Worm (Caenorhabditis elegans): ENCODE data around the gene F46B3.8.

Gene F46B3.8

DNA sequence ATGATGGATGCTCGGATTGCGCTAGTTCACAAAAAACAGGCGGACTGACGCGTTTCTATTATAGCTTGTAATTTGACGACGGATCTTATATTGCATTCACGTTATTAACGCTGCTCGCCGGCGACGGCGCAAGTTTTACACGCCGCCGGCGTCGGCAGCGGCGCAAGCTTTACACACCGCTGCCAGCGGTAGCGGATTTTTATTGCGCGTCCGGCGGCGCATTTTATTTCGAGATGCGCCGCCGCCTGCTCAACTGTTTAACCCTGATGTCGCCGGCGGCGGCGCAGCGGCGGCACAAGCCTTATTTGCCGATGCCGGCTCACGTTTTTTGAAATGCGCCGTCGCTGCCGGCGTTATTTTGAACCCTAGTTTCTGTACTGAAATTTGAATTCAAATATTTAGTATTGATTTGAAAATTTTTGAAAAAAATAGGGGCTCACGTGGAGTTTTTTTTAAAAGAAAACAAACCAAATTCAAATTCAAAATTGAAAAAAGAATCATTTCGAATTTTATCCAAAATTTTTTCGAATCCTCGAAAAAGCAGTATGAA lies 18.3 kb downstream of the F46B3.8 start, which contains the start of gene ttr-57:
TSS of gene ttr-57 (plus strand) at position 500 of the 550 bp plus-strand sequence.
- no peak for TF ChIP-seq ztf-11 (tag; optimal IDR thresholded peaks at IDR 0.05)
- TF ChIP-seq hlh-17 (GFP tag; optimal IDR thresholded peaks at IDR 0.05; ENCODE audit: borderline replicate concordance): no peak
- TF ChIP-seq fkh-4 (tag; optimal IDR thresholded peaks at IDR 0.05; ENCODE audit: borderline replicate concordance): no peak
- no peak for TF ChIP-seq nhr-90 (tag; optimal IDR thresholded peaks at IDR 0.05; ENCODE audit: poor library complexity)
- TF ChIP-seq nhr-20 (tag; optimal IDR thresholded peaks at IDR 0.05): no peak
- no peak for TF ChIP-seq sox-4 (tag; optimal IDR thresholded peaks at IDR 0.05)
- TF ChIP-seq ceh-90 (tag; optimal IDR thresholded peaks at IDR 0.05): no peak
- TF ChIP-seq elt-3 (tag; optimal IDR thresholded peaks at IDR 0.05): no peak
- no peak for TF ChIP-seq jun-1 (tag; optimal IDR thresholded peaks at IDR 0.05)
- no peak for TF ChIP-seq ets-5 (GFP tag; IDR thresholded peaks at IDR 0.05)
- no peak for TF ChIP-seq unc-30 (tag; optimal IDR thresholded peaks at IDR 0.05)
- TF ChIP-seq xbp-1 (tag; optimal IDR thresholded peaks at IDR 0.05): no peak
- no peak for TF ChIP-seq vab-15 (tag; optimal IDR thresholded peaks at IDR 0.05)

DNA sequence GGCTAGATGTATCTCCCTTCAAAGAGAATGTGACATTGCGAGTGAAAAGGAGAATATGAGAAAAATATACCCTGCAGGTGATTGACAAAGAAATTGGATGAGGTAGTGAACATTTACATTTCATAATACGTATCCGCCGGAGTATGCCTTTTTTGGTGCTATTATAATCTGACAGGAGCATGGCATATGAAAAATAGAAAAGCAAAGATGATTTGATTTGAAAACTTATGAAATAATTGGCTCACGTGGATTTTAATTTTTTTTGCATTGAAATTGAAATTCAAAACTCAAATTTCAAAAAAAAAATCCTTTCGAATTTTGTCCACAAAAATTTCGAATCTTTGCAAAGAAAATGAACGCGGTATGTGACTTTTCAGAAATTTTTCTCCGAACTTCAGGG lies 19.9 kb downstream of the F46B3.8 start, which contains the start of gene ttr-11:
TSS of gene ttr-11 (plus strand) at position 301 of the 400 bp plus-strand sequence.
- TF ChIP-seq fkh-4 (tag; optimal IDR thresholded peaks at IDR 0.05; ENCODE audit: borderline replicate concordance): no peak
- TF ChIP-seq C34B4.2 (tag; optimal IDR thresholded peaks at IDR 0.05): no peak

DNA sequence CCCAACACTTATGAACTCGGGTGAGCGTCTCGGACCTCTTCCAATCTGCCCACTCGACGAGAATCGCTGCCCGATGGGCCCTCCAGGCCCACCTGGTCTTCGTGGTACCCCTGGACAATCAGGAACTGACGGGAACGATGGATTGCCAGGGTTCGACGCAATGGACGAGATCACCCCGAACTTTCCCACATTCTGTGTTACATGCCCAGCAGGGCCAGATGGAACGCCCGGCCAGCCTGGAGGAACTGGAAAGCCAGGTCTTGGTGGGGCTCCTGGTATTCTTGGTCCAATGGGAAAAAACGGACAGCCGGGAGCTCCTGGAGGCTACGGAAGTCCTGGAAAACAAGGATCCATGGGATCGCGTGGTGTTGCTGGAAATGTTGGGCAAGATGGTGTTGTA lies 22.3 kb downstream of the F46B3.8 start:
- no peak for TF ChIP-seq lsy-2 (tag; optimal IDR thresholded peaks at IDR 0.05)
- TF ChIP-seq nhr-85 (tag): no peak
- TF ChIP-seq fkh-10 (GFP tag; optimal IDR thresholded peaks at IDR 0.05): no peak
- TF ChIP-seq aly-2 (tag; optimal IDR thresholded peaks at IDR 0.05): no peak

DNA sequence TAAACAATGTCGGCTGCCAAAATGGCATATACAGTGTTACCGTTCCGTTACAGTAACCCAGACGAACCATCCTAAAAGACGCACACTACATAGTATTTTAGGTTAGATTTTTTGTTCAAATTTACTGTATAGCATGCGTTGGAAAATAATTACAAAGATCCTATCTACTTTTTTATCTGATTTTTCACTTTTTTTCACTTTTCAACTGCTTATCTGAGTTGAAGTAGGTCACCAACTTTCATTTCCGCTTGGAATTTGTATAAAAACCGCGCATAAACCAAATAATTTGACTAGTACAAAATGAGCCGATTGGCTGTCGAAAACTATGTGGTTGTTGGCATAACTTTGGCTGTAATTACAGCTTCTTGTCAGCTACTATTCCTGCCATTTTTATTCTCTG lies 23.2 kb downstream of the F46B3.8 start, which contains the start of gene col-163:
TSS of gene col-163 (plus strand) at position 301 of the 400 bp plus-strand sequence.
- TF ChIP-seq efl-1 (optimal IDR thresholded peaks at IDR 0.05) (no peak), efl-1 (GFP tag; optimal IDR thresholded peaks at IDR 0.05 in 1 of 2) (no peak), lir-3 (tag; optimal IDR thresholded peaks at IDR 0.05; ENCODE audit: poor library complexity) (no peak), pax-3 (tag; optimal IDR thresholded peaks at IDR 0.05) (no peak), fos-1 (tag; optimal IDR thresholded peaks at IDR 0.05) (no peak), tbx-2 (tag; optimal IDR thresholded peaks at IDR 0.05) (no peak), blmp-1 (tag; optimal IDR thresholded peaks at IDR 0.05) (peak; percentile 50), fkh-4 (tag; optimal IDR thresholded peaks at IDR 0.05; ENCODE audit: borderline replicate concordance) (no peak)

DNA sequence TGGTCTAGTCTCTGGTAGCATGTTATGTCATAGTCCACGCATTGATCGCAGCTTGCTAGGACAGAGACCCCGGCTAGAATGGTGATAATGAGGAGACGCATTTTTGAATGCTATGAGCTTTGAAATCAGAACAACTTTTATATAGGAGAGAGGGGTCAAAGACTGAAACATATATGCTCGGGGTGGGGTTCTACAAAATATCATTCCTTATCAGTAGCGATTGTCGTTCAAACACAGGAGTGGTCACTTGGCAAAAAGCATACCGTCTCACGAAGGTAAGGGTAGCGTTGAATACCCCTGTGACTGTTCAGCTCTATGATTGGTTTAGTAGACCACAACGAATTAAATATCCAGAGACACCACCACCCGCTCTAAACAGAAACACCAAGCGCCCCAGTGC lies 25.9 kb downstream of the F46B3.8 start, which contains the start of gene F46B3.1:
TSS of gene F46B3.1 (minus strand) at position 101 of the 400 bp plus-strand sequence.
- no peak for TF ChIP-seq tbx-2 (tag; optimal IDR thresholded peaks at IDR 0.05)
- TF ChIP-seq alr-1 (tag; optimal IDR thresholded peaks at IDR 0.05; ENCODE audit: borderline replicate concordance): no peak
- TF ChIP-seq nhr-90 (tag; optimal IDR thresholded peaks at IDR 0.05; ENCODE audit: poor library complexity): no peak
- TF ChIP-seq mab-9 (GFP tag; IDR thresholded peaks at IDR 0.05): no peak
- no peak for TF ChIP-seq egl-13 (tag; optimal IDR thresholded peaks at IDR 0.05)
- TF ChIP-seq unc-86 (tag; optimal IDR thresholded peaks at IDR 0.05): no peak
- TF ChIP-seq efl-1 (optimal IDR thresholded peaks at IDR 0.05): no peak
- no peak for TF ChIP-seq efl-1 (GFP tag; optimal IDR thresholded peaks at IDR 0.05 in 1 of 2)
- TF ChIP-seq elt-3 (tag; optimal IDR thresholded peaks at IDR 0.05): no peak
- TF ChIP-seq nhr-84 (tag; optimal IDR thresholded peaks at IDR 0.05): no peak

DNA sequence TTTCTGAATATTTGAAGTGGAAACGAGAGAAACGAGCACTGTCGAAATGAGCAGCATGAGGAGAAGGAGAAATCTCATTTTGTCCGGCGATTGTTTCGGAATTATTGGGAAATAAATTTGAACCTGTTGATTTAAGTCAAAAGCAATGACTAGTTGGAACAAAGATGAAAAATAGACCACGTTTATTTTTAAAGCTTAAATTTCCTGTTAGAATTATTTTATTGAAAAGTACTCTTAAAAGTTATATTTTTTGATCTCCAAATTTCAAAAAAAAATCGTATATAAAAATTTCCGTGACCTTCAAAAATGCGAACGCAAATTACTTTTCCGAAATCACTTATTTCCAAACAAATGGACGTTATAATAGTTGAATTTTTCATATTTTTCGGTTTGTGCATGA lies 27.3 kb downstream of the F46B3.8 start, which contains the start of gene F26F2.11:
TSS of gene F26F2.11 (minus strand) at position 101 of the 400 bp plus-strand sequence.
- TF ChIP-seq ceh-82 (tag; optimal IDR thresholded peaks at IDR 0.05): no peak
- no peak for TF ChIP-seq pqm-1 (tag; optimal IDR thresholded peaks at IDR 0.05)
- TF ChIP-seq C16A3.4 (tag; optimal IDR thresholded peaks at IDR 0.05): no peak
- TF ChIP-seq blmp-1 (tag; optimal IDR thresholded peaks at IDR 0.05): no peak
- no peak for TF ChIP-seq dsc-1 (tag; optimal IDR thresholded peaks at IDR 0.05)
- no peak for TF ChIP-seq sox-4 (tag; optimal IDR thresholded peaks at IDR 0.05)
- TF ChIP-seq alr-1 (tag; optimal IDR thresholded peaks at IDR 0.05; ENCODE audit: borderline replicate concordance): no peak
- no peak for TF ChIP-seq ets-5 (GFP tag; IDR thresholded peaks at IDR 0.05)
- TF ChIP-seq C34B4.2 (tag; optimal IDR thresholded peaks at IDR 0.05): no peak
- TF ChIP-seq ceh-90 (tag; optimal IDR thresholded peaks at IDR 0.05): no peak
- no peak for TF ChIP-seq nhr-90 (tag; optimal IDR thresholded peaks at IDR 0.05; ENCODE audit: poor library complexity)
- TF ChIP-seq mef-2 (tag; optimal IDR thresholded peaks at IDR 0.05): no peak
